Worm (Caenorhabditis elegans) whole organism, late embryonic: ENCODE measurements around the gene pie-1.

Source experiments
- C08G9.2 ChIP-seq: sonication (generic microtip); optimal IDR thresholded peaks from 2 replicates; lab custom pipeline; 2016; ENCODE audit warnings: mild to moderate bottlenecking, missing genetic modification characterization, moderate library complexity, missing compliant biosample characterization
- ceh-9 ChIP-seq: sonication (generic microtip); optimal IDR thresholded peaks from 2 replicates; lab custom pipeline; 2016; ENCODE audit warnings: mild to moderate bottlenecking, missing genetic modification characterization, inconsistent platforms, missing compliant biosample characterization
- dmd-4 ChIP-seq: sonication (generic microtip); optimal IDR thresholded peaks from 2 replicates; lab custom pipeline; 2016; ENCODE audit warnings: borderline replicate concordance, missing genetic modification characterization, missing compliant biosample characterization
- lin-11 ChIP-seq: fragments of 200-800 bp; sonication (Bioruptor generic); optimal IDR thresholded peaks from 2 replicates; lab custom pipeline; 2018; ENCODE audit warnings: mild to moderate bottlenecking, missing genetic modification characterization, missing compliant biosample characterization
- pat-9 ChIP-seq: fragments of 200-800 bp; sonication (Bioruptor generic); optimal IDR thresholded peaks from 2 replicates; lab custom pipeline; 2018; ENCODE audit warnings: mild to moderate bottlenecking, missing genetic modification characterization, moderate library complexity, missing compliant biosample characterization
- pqm-1 ChIP-seq: sonication (generic microtip); optimal IDR thresholded peaks from 2 replicates; lab custom pipeline; 2016; ENCODE audit warnings: missing genetic modification characterization, missing compliant biosample characterization

ce11 chrIII:12466310-12466709 is 39.6 kb downstream of the pie-1 start, which contains the start of gene pstk-1:
- TF ChIP-seq ceh-9 (tag; lab: Kevin White, UChicago) (no peak), lin-11 (tag; lab: Kevin White, UChicago) (no peak), C08G9.2 (tag; lab: Kevin White, UChicago) (no peak), dmd-4 (tag; lab: Kevin White, UChicago) (no peak), pqm-1 (no peak), pat-9 (tag; lab: Kevin White, UChicago) (no peak)
